Worm (Caenorhabditis elegans) whole organism, L2 larva: ENCODE results near the gene T06F4.1.

ENCODE experiments used
- alr-1 ChIP-seq: fragments of 150-350 bp; optimal IDR thresholded peaks from 2 replicates; lab custom pipeline; 2014; ENCODE audit warnings: missing biosample characterization, missing genetic modification characterization
- ama-1 ChIP-seq: fragments of 150-350 bp; optimal IDR thresholded peaks from 2 replicates; lab custom pipeline; 2018; ENCODE audit warnings: inconsistent platforms
- blmp-1 ChIP-seq: sonication (generic microtip); optimal IDR thresholded peaks from 2 replicates; lab custom pipeline; 2017; ENCODE audit warnings: missing genetic modification characterization, mild to moderate bottlenecking, missing compliant biosample characterization, antibody characterized with exemption, moderate library complexity; ENCODE audit not compliant: insufficient read depth
- dmd-4 ChIP-seq: sonication (generic microtip); optimal IDR thresholded peaks from 2 replicates; lab custom pipeline; 2017; ENCODE audit warnings: missing biosample characterization, missing genetic modification characterization
- elt-3 ChIP-seq: sonication (generic microtip); optimal IDR thresholded peaks from 2 replicates; lab custom pipeline; 2017; ENCODE audit warnings: missing biosample characterization, missing genetic modification characterization
- lin-39 ChIP-seq: fragments of 150-350 bp; optimal IDR thresholded peaks from 2 replicates; lab custom pipeline; 2014; ENCODE audit warnings: missing biosample characterization, missing genetic modification reagents, missing genetic modification characterization
- nhr-11 ChIP-seq: fragments of 150-350 bp; optimal IDR thresholded peaks from 2 replicates; lab custom pipeline; 2014; ENCODE audit warnings: missing biosample characterization, missing genetic modification characterization
- nhr-12 ChIP-seq: fragments of 150-350 bp; optimal IDR thresholded peaks from 2 replicates; lab custom pipeline; 2014; ENCODE audit warnings: missing biosample characterization, missing genetic modification characterization
- nhr-77 ChIP-seq: fragments of 150-350 bp; optimal IDR thresholded peaks from 2 replicates; lab custom pipeline; 2014; ENCODE audit warnings: missing biosample characterization, missing genetic modification characterization
- unc-62 ChIP-seq: fragments of 150-350 bp; optimal IDR thresholded peaks from 2 replicates; lab custom pipeline; 2014; ENCODE audit warnings: missing biosample characterization, missing genetic modification reagents, missing genetic modification characterization
- ztf-4 ChIP-seq: fragments of 150-350 bp; optimal IDR thresholded peaks from 2 replicates; lab custom pipeline; 2014; ENCODE audit warnings: missing biosample characterization, missing genetic modification characterization

DNA sequence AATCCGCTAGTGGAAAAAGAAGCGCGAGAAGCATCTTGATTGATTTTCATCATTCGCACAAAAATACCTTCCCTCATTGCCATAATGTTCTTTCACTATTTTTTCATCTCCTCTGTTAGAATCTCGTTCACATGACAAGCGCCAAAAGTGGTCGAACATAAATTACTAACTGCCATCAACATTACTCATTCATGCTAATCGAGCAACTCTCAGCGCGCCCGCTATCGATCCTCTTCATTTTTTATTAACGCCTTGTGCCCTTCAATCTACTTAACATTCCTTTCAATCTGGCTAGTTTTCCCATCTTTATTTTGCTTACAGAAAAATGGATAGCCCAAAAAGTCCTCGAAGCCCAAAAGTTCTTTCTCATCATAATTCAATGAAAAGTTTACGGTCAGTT is 38.5 kb upstream of the T06F4.1 start, which contains the start of gene F09F9.5:
- no peak for TF ChIP-seq nhr-77 (tag; lab: Kevin White, UChicago)
- TF ChIP-seq elt-3, result no peak
- no peak for TF ChIP-seq unc-62 (GFP tag; lab: Kevin White, UChicago)
- TF ChIP-seq nhr-11 (tag; lab: Kevin White, UChicago), result no peak
- TF ChIP-seq dmd-4 (tag; lab: Kevin White, UChicago), result no peak
- TF ChIP-seq blmp-1, result no peak
- no peak for TF ChIP-seq lin-39
- no peak for TF ChIP-seq ama-1
- no peak for TF ChIP-seq ztf-4 (tag; lab: Kevin White, UChicago)
- TF ChIP-seq nhr-12 (tag; lab: Kevin White, UChicago), result no peak
- no peak for TF ChIP-seq alr-1 (tag; lab: Kevin White, UChicago)
